Worm (Caenorhabditis elegans): Measurements from ENCODE around the gene Y43F8B.28.
A peak's percentile ranks its signal among the peaks of the same experiment; 100 is the strongest.

Gene Y43F8B.28

ce11 chrV:19527565-19527964, 42.4 kb downstream of the Y43F8B.28 start (continued):
- TF ChIP-seq C34B4.2 (tag; optimal IDR thresholded peaks at IDR 0.05) (no peak), unc-130 (tag; optimal IDR thresholded peaks at IDR 0.05) (peak; percentile 71), pag-3 (tag; optimal IDR thresholded peaks at IDR 0.05; ENCODE audit: borderline replicate concordance, insufficient read depth) (no peak), hlh-4 (tag; optimal IDR thresholded peaks at IDR 0.05) (no peak), sox-4 (tag; optimal IDR thresholded peaks at IDR 0.05) (no peak), nhr-77 (tag; optimal IDR thresholded peaks at IDR 0.05) (no peak), unc-30 (tag; optimal IDR thresholded peaks at IDR 0.05) (no peak), snu-23 (GFP tag; optimal IDR thresholded peaks at IDR 0.05) (peak; percentile 65), rnt-1 (tag; optimal IDR thresholded peaks at IDR 0.05) (no peak), hpl-2 (GFP tag; optimal IDR thresholded peaks at IDR 0.05) (no peak), zip-4 (GFP tag; optimal IDR thresholded peaks at IDR 0.05) (no peak), nhr-85 (tag) (peak; percentile 90), fkh-4 (tag; optimal IDR thresholded peaks at IDR 0.05; ENCODE audit: borderline replicate concordance) (no peak), zag-1 (tag; optimal IDR thresholded peaks at IDR 0.05) (no peak), C04F5.9 (tag; optimal IDR thresholded peaks at IDR 0.05) (no peak), nhr-28 (tag; optimal IDR thresholded peaks at IDR 0.05) (no peak), mep-1 (tag; optimal IDR thresholded peaks at IDR 0.05) (no peak), nhr-20 (tag; optimal IDR thresholded peaks at IDR 0.05) (peak; percentile 82), isw-1 (GFP tag; IDR thresholded peaks at IDR 0.05) (no peak), nhr-237 (tag; optimal IDR thresholded peaks at IDR 0.05) (no peak), nhr-11 (tag; optimal IDR thresholded peaks at IDR 0.05) (no peak), mab-9 (GFP tag; IDR thresholded peaks at IDR 0.05) (no peak), nhr-71 (tag; optimal IDR thresholded peaks at IDR 0.05) (peak; percentile 78), elt-2 (tag; optimal IDR thresholded peaks at IDR 0.05) (peak; percentile 97), lir-3 (tag; optimal IDR thresholded peaks at IDR 0.05; ENCODE audit: poor library complexity) (peak; percentile 26), efl-3 (GFP tag; optimal IDR thresholded peaks at IDR 0.05) (no peak), ztf-4 (tag; optimal IDR thresholded peaks at IDR 0.05) (no peak), nhr-19 (GFP tag; conservative IDR thresholded peaks at IDR 0.05) (peak; percentile 83), ets-5 (GFP tag; IDR thresholded peaks at IDR 0.05) (no peak), hlh-17 (GFP tag; optimal IDR thresholded peaks at IDR 0.05; ENCODE audit: borderline replicate concordance) (no peak), lsy-2 (tag; optimal IDR thresholded peaks at IDR 0.05) (peak in 1 of 2 experiments; percentile 10), pax-3 (tag; optimal IDR thresholded peaks at IDR 0.05) (no peak), ceh-82 (tag; optimal IDR thresholded peaks at IDR 0.05) (no peak), nhr-47 (tag; optimal IDR thresholded peaks at IDR 0.05) (peak; percentile 41), ces-1 (GFP tag; optimal IDR thresholded peaks at IDR 0.05) (no peak), lin-15B (tag; optimal IDR thresholded peaks at IDR 0.05) (no peak), blmp-1 (tag; optimal IDR thresholded peaks at IDR 0.05) (peak; percentile 40), sptf-1 (tag; optimal IDR thresholded peaks at IDR 0.05) (no peak), fos-1 (tag; optimal IDR thresholded peaks at IDR 0.05) (no peak), dsc-1 (tag; optimal IDR thresholded peaks at IDR 0.05) (no peak), Y116A8C.19 (tag; optimal IDR thresholded peaks at IDR 0.05; ENCODE audit: borderline replicate concordance) (no peak), lin-39 (tag; optimal IDR thresholded peaks at IDR 0.05) (no peak)

ce11 chrV:19529168-19529567, 44.0 kb downstream of the Y43F8B.28 start:
- peak; percentile 80 for TF ChIP-seq ceh-88 (GFP tag; IDR thresholded peaks at IDR 0.05)
- no peak for TF ChIP-seq pag-3 (tag; optimal IDR thresholded peaks at IDR 0.05; ENCODE audit: borderline replicate concordance, insufficient read depth)
- no peak for TF ChIP-seq nhr-12 (tag; optimal IDR thresholded peaks at IDR 0.05)
- TF ChIP-seq hlh-17 (GFP tag; optimal IDR thresholded peaks at IDR 0.05; ENCODE audit: borderline replicate concordance) = no peak
- TF ChIP-seq nhr-20 (tag; optimal IDR thresholded peaks at IDR 0.05) = peak; percentile 99
- TF ChIP-seq fos-1 (tag; optimal IDR thresholded peaks at IDR 0.05) = peak; percentile 81
- no peak for TF ChIP-seq lir-3 (tag; optimal IDR thresholded peaks at IDR 0.05; ENCODE audit: poor library complexity)
- peak; percentile 85 for TF ChIP-seq skn-1 (tag; optimal IDR thresholded peaks at IDR 0.05)
- TF ChIP-seq unc-130 (tag; optimal IDR thresholded peaks at IDR 0.05) = peak; percentile 81
- TF ChIP-seq ztf-4 (tag; optimal IDR thresholded peaks at IDR 0.05) = peak; percentile 93
- TF ChIP-seq nhr-237 (tag; optimal IDR thresholded peaks at IDR 0.05) = peak; percentile 86
- peak in 5 of 6 experiments; percentile 62 to 97 (median 90) for TF ChIP-seq elt-3 (tag; optimal IDR thresholded peaks at IDR 0.05)
- TF ChIP-seq tlp-1 (tag; optimal IDR thresholded peaks at IDR 0.05) = no peak
- peak; percentile 43 for TF ChIP-seq lin-39 (tag; optimal IDR thresholded peaks at IDR 0.05)
- peak; percentile 94 for TF ChIP-seq swsn-7 (tag; optimal IDR thresholded peaks at IDR 0.05)
- peak; percentile 30; the same call in 1 of the 2 replicates for TF ChIP-seq unc-98 (GFP tag; IDR thresholded peaks at IDR 0.05)
- TF ChIP-seq pax-3 (tag; optimal IDR thresholded peaks at IDR 0.05) = peak; percentile 89
- no peak for TF ChIP-seq fkh-4 (tag; optimal IDR thresholded peaks at IDR 0.05; ENCODE audit: borderline replicate concordance)
- peak; percentile 7 for TF ChIP-seq vab-15 (tag; optimal IDR thresholded peaks at IDR 0.05)
- no peak for TF ChIP-seq ces-1 (GFP tag; optimal IDR thresholded peaks at IDR 0.05)
- peak; percentile 98 for TF ChIP-seq tbx-2 (tag; optimal IDR thresholded peaks at IDR 0.05)
- TF ChIP-seq mdl-1 (tag; optimal IDR thresholded peaks at IDR 0.05) = peak; percentile 95 to 100
